Worm (Caenorhabditis elegans): Measurements from ENCODE around the gene msp-51.
"Not testable (repeated sequence)": the region's sequence is repeated elsewhere in the genome, so short reads cannot be mapped to it uniquely, and the experiment has no call there.

The msp-51 gene

ce11 chrIV:5295240-5295639 is at the start of gene msp-51:
msp-51 (minus strand) TSS chrIV:5295340.
- not testable (repeated sequence) for TF ChIP-seq him-1, dao-5, W03F9.2 (tag; optimal IDR thresholded peaks at IDR 0.05)

ce11 chrIV:5344168-5344567 is 49.0 kb upstream of the msp-51 start:
- peak; percentile 10 for TF ChIP-seq W03F9.2 (tag; optimal IDR thresholded peaks at IDR 0.05)
- no peak for TF ChIP-seq dao-5 (tag; optimal IDR thresholded peaks at IDR 0.05)
- no peak for TF ChIP-seq him-1 (tag; optimal IDR thresholded peaks at IDR 0.05)

- no peak for TF ChIP-seq dao-5 (tag; optimal IDR thresholded peaks at IDR 0.05)
- TF ChIP-seq W03F9.2 (tag; optimal IDR thresholded peaks at IDR 0.05) = no peak
- TF ChIP-seq him-1 (tag; optimal IDR thresholded peaks at IDR 0.05) = no peak
Observed at ce11 chrIV:5339255-5339654, 44.1 kb upstream of the msp-51 start, which contains the start of gene Y4C6B.2. Y4C6B.2 (plus strand) TSS chrIV:5339574.

- TF ChIP-seq him-1 (tag; optimal IDR thresholded peaks at IDR 0.05) = no peak
- no peak for TF ChIP-seq dao-5 (tag; optimal IDR thresholded peaks at IDR 0.05)
- no peak for TF ChIP-seq W03F9.2 (tag; optimal IDR thresholded peaks at IDR 0.05)
Observed at ce11 chrIV:5337649-5338048, 42.5 kb upstream of the msp-51 start.

ce11 chrIV:5334518-5334917 is 39.4 kb upstream of the msp-51 start:
- no peak for TF ChIP-seq W03F9.2 (tag; optimal IDR thresholded peaks at IDR 0.05)
- peak; percentile 22 for TF ChIP-seq dao-5 (tag; optimal IDR thresholded peaks at IDR 0.05)

ce11 chrIV:5333484-5333883 is 38.3 kb upstream of the msp-51 start:
- TF ChIP-seq him-1 (tag; optimal IDR thresholded peaks at IDR 0.05) = no peak
- TF ChIP-seq dao-5 (tag; optimal IDR thresholded peaks at IDR 0.05) = no peak
- TF ChIP-seq W03F9.2 (tag; optimal IDR thresholded peaks at IDR 0.05) = no peak

ce11 chrIV:5332178-5332577 is 37.0 kb upstream of the msp-51 start, which contains the start of gene Y4C6B.3:
Y4C6B.3 (plus strand) TSS chrIV:5332478.
- TF ChIP-seq W03F9.2 (tag; optimal IDR thresholded peaks at IDR 0.05) (no peak), him-1 (tag; optimal IDR thresholded peaks at IDR 0.05) (no peak), dao-5 (tag; optimal IDR thresholded peaks at IDR 0.05) (no peak)

- TF ChIP-seq him-1 (tag; optimal IDR thresholded peaks at IDR 0.05) (no peak), W03F9.2 (tag; optimal IDR thresholded peaks at IDR 0.05) (no peak), dao-5 (tag; optimal IDR thresholded peaks at IDR 0.05) (no peak)
Observed at ce11 chrIV:5326144-5326543, 31.0 kb upstream of the msp-51 start, which contains the start of gene Y4C6B.4. Y4C6B.4 (plus strand) TSS chrIV:5326444.

- TF ChIP-seq W03F9.2 (tag; optimal IDR thresholded peaks at IDR 0.05) (no peak), him-1 (tag; optimal IDR thresholded peaks at IDR 0.05) (no peak), dao-5 (tag; optimal IDR thresholded peaks at IDR 0.05) (no peak)
Observed at ce11 chrIV:5318835-5319303, 23.7 kb upstream of the msp-51 start, which contains the start of gene slc-46A. slc-46A (plus strand) TSS chrIV:5319253.

- TF ChIP-seq dao-5 (tag; optimal IDR thresholded peaks at IDR 0.05) (no peak), W03F9.2 (tag; optimal IDR thresholded peaks at IDR 0.05) (no peak)
Observed at ce11 chrIV:5317106-5317505, 22.0 kb upstream of the msp-51 start.

- not testable (repeated sequence) for TF ChIP-seq W03F9.2, him-1, dao-5 (tag; optimal IDR thresholded peaks at IDR 0.05)
Observed at ce11 chrIV:5316223-5316622, 21.1 kb upstream of the msp-51 start, which contains the start of gene msp-65. msp-65 (plus strand) TSS chrIV:5316523.

ce11 chrIV:5313011-5313410 is 17.9 kb upstream of the msp-51 start, which contains the start of the genes msp-59 and ZK354.2:
msp-59 (minus strand) TSS chrIV:5313111.
ZK354.2 (plus strand) TSS chrIV:5313405.
- TF ChIP-seq dao-5, him-1, W03F9.2 (tag; optimal IDR thresholded peaks at IDR 0.05): not testable (repeated sequence)

ce11 chrIV:5309742-5310141 is 14.6 kb upstream of the msp-51 start, which contains the start of gene ZK354.3:
ZK354.3 (plus strand) TSS chrIV:5310042.
- TF ChIP-seq him-1 (tag; optimal IDR thresholded peaks at IDR 0.05) (no peak), dao-5 (tag; optimal IDR thresholded peaks at IDR 0.05) (no peak), W03F9.2 (tag; optimal IDR thresholded peaks at IDR 0.05) (no peak)

ce11 chrIV:5308046-5308643 is 13.0 kb upstream of the msp-51 start, which contains the start of the genes ZK354.9 and msp-58:
ZK354.9 (minus strand) TSS chrIV:5308146.
msp-58 (plus strand) TSS chrIV:5308593.
- not testable (repeated sequence) for TF ChIP-seq W03F9.2, him-1, dao-5 (tag; optimal IDR thresholded peaks at IDR 0.05)
